Worm (Caenorhabditis elegans): Measurements from ENCODE around the gene sea-2.

sea-2 gene

ce11 chrII:3958673-3959299 is 8.6 kb downstream of the sea-2 start (continued):
- TF ChIP-seq Y48G9A.11 (GFP tag; IDR thresholded peaks at IDR 0.05): no peak
- no peak for TF ChIP-seq ztf-11 (tag; optimal IDR thresholded peaks at IDR 0.05)
- TF ChIP-seq sdz-12 (GFP tag; optimal IDR thresholded peaks at IDR 0.05): no peak
- no peak for TF ChIP-seq F49E8.2 (tag; optimal IDR thresholded peaks at IDR 0.05; ENCODE audit: borderline replicate concordance)
- TF ChIP-seq ceh-32 (tag; optimal IDR thresholded peaks at IDR 0.05; ENCODE audit: poor library complexity): no peak
- TF ChIP-seq set-16 (GFP tag; IDR thresholded peaks at IDR 0.05): peak; percentile 35; the same call in 1 of the 2 replicates
- no peak for TF ChIP-seq unc-130 (GFP tag; optimal IDR thresholded peaks at IDR 0.05)
- TF ChIP-seq mdt-29 (GFP tag; IDR thresholded peaks at IDR 0.05): 0 out of 2 replicates have a peak, but pooled peaks have one; percentile 17
- no peak for TF ChIP-seq ama-1 (optimal IDR thresholded peaks at IDR 0.05)
- peak; percentile 74 for TF ChIP-seq rbr-2 (tag; optimal IDR thresholded peaks at IDR 0.05)
- peak; percentile 37 for TF ChIP-seq F37D6.2 (tag; optimal IDR thresholded peaks at IDR 0.05)
- peak; percentile 64; the same call in 1 of the 2 replicates for TF ChIP-seq ceh-20 (GFP tag; IDR thresholded peaks at IDR 0.05)
- TF ChIP-seq duxl-1 (tag; optimal IDR thresholded peaks at IDR 0.05; ENCODE audit: poor library complexity): peak; percentile 28
- TF ChIP-seq arid-1 (GFP tag; conservative IDR thresholded peaks at IDR 0.05): no peak
- no peak for TF ChIP-seq daf-19 (GFP tag; conservative IDR thresholded peaks at IDR 0.05)
- TF ChIP-seq daf-16 (GFP tag; optimal IDR thresholded peaks at IDR 0.05): peak; percentile 69 to 96
- peak; percentile 99 for TF ChIP-seq daf-16 (tag; optimal IDR thresholded peaks at IDR 0.05)
- TF ChIP-seq ztf-7 (tag; optimal IDR thresholded peaks at IDR 0.05): peak; percentile 6
- TF ChIP-seq hlh-11 (tag; optimal IDR thresholded peaks at IDR 0.05): peak; percentile 92
- no peak for TF ChIP-seq unc-62 (GFP tag; optimal IDR thresholded peaks at IDR 0.05 in 1 of 2)
- no peak for TF ChIP-seq unc-62 (tag; optimal IDR thresholded peaks at IDR 0.05)
- no peak for TF ChIP-seq zag-1 (tag; optimal IDR thresholded peaks at IDR 0.05)
- TF ChIP-seq nhr-25 (tag; optimal IDR thresholded peaks at IDR 0.05; ENCODE audit: borderline replicate concordance, insufficient read depth): no peak
- no peak for TF ChIP-seq daf-8 (GFP tag; IDR thresholded peaks at IDR 0.05)
- TF ChIP-seq zfp-3 (GFP tag; conservative IDR thresholded peaks at IDR 0.05): no peak
- TF ChIP-seq nhr-11 (tag; optimal IDR thresholded peaks at IDR 0.05): peak; percentile 68
- peak; percentile 47 for TF ChIP-seq nhr-10 (tag; optimal IDR thresholded peaks at IDR 0.05)
- 0 out of 2 replicates have a peak, but pooled peaks have one; percentile 29 for TF ChIP-seq lin-29 (GFP tag; IDR thresholded peaks at IDR 0.05)
- no peak for TF ChIP-seq nhr-237 (tag; optimal IDR thresholded peaks at IDR 0.05)
- TF ChIP-seq lin-1 (GFP tag; IDR thresholded peaks at IDR 0.05): 0 out of 2 replicates have a peak, but pooled peaks have one; percentile 13
- no peak for TF ChIP-seq dmd-9 (GFP tag; IDR thresholded peaks at IDR 0.05)
- no peak for TF ChIP-seq lir-3 (tag; optimal IDR thresholded peaks at IDR 0.05)
- peak; percentile 28 for TF ChIP-seq nhr-102 (tag; optimal IDR thresholded peaks at IDR 0.05)
- no peak for TF ChIP-seq ZK546.5 (tag; optimal IDR thresholded peaks at IDR 0.05)
- TF ChIP-seq ctbp-1 (GFP tag; IDR thresholded peaks at IDR 0.05): peak; percentile 66; the same call in 1 of the 2 replicates
- no peak for TF ChIP-seq zip-11 (GFP tag; IDR thresholded peaks at IDR 0.05)
- peak; percentile 82 for TF ChIP-seq pha-4 (GFP tag; IDR thresholded peaks at IDR 0.05)
- peak; percentile 91 for TF ChIP-seq pha-4 (tag; optimal IDR thresholded peaks at IDR 0.05)
- TF ChIP-seq jun-1 (tag; optimal IDR thresholded peaks at IDR 0.05): peak; percentile 14
- TF ChIP-seq lim-7 (GFP tag; IDR thresholded peaks at IDR 0.05): no peak
- peak; percentile 58 for TF ChIP-seq nhr-6 (tag; optimal IDR thresholded peaks at IDR 0.05)
- TF ChIP-seq egl-27 (tag; optimal IDR thresholded peaks at IDR 0.05): no peak
- TF ChIP-seq lin-15B (tag; optimal IDR thresholded peaks at IDR 0.05): no peak
- peak; percentile 91 for TF ChIP-seq dve-1 (tag; optimal IDR thresholded peaks at IDR 0.05; ENCODE audit: insufficient read depth)
- TF ChIP-seq D1046.2 (GFP tag; IDR thresholded peaks at IDR 0.05): 0 out of 2 replicates have a peak, but pooled peaks have one; percentile 17
- TF ChIP-seq Y75B8A.6 (GFP tag; IDR thresholded peaks at IDR 0.05): no peak
- TF ChIP-seq mdl-1 (tag; optimal IDR thresholded peaks at IDR 0.05): peak; percentile 66 to 97
- TF ChIP-seq lin-39 (tag; optimal IDR thresholded peaks at IDR 0.05): no peak
- peak; percentile 53 for TF ChIP-seq nhr-48 (tag; optimal IDR thresholded peaks at IDR 0.05)
- peak; percentile 78 for TF ChIP-seq pqm-1 (tag; optimal IDR thresholded peaks at IDR 0.05)
- TF ChIP-seq skn-1 (tag; optimal IDR thresholded peaks at IDR 0.05): no peak

Measured in whole organism, L4 larva.